Worm (Caenorhabditis elegans) whole organism, L1 larva: ENCODE results near the gene R04B3.1.
A peak's percentile ranks its signal among the peaks of the same experiment; 100 is the strongest.

Source experiments
- ama-1 ChIP-seq: fragments of 150-350 bp; optimal IDR thresholded peaks from 2 replicates; lab custom pipeline; 2014
- egl-27 ChIP-seq, 2 experiments: fragments of 150-350 bp in 1 of 2; sonication (generic microtip); optimal IDR thresholded peaks; 3 replicates each; lab custom pipeline; 2017 to 2018; ENCODE audit warnings: missing biosample characterization in 2 of 2, missing genetic modification characterization in 2 of 2, missing genetic modification reagents in 2 of 2
- ets-5 ChIP-seq: fragments of 200-800 bp; sonication (Bioruptor generic); IDR thresholded peaks from 2 replicates; pipeline ENCODE4 v1.3.6; 2022; ENCODE audit warnings: missing genetic modification characterization, missing compliant biosample characterization
- fkh-10 ChIP-seq: sonication (generic microtip); optimal IDR thresholded peaks from 2 replicates; lab custom pipeline; 2017; ENCODE audit warnings: missing biosample characterization, missing genetic modification reagents, missing genetic modification characterization
- fkh-4 ChIP-seq: sonication (generic microtip); optimal IDR thresholded peaks from 2 replicates; lab custom pipeline; 2016; ENCODE audit warnings: missing compliant biosample characterization, missing genetic modification characterization, borderline replicate concordance
- fkh-8 ChIP-seq: sonication (generic microtip); optimal IDR thresholded peaks from 2 replicates; lab custom pipeline; 2016; ENCODE audit warnings: mild to moderate bottlenecking, missing genetic modification characterization, missing compliant biosample characterization
- lin-13 ChIP-seq: fragments of 150-350 bp; optimal IDR thresholded peaks from 2 replicates; lab custom pipeline; 2014; ENCODE audit warnings: missing biosample characterization, missing genetic modification reagents, missing genetic modification characterization
- lir-3 ChIP-seq: sonication (generic microtip); optimal IDR thresholded peaks from 2 replicates; lab custom pipeline; 2016; ENCODE audit warnings: mild to moderate bottlenecking, missing genetic modification characterization, moderate library complexity, missing compliant biosample characterization; ENCODE audit not compliant: poor library complexity
- lsy-2 ChIP-seq, 2 experiments: fragments of 150-350 bp; optimal IDR thresholded peaks; 2 replicates each; lab custom pipeline; 2014; ENCODE audit warnings: missing biosample characterization in 2 of 2, missing genetic modification characterization in 2 of 2
- mep-1 ChIP-seq: fragments of 150-350 bp; optimal IDR thresholded peaks from 2 replicates; lab custom pipeline; 2014; ENCODE audit warnings: missing biosample characterization, missing genetic modification characterization
- unc-62 ChIP-seq: fragments of 150-350 bp; optimal IDR thresholded peaks from 2 replicates; lab custom pipeline; 2014; ENCODE audit warnings: missing biosample characterization, missing genetic modification reagents, missing genetic modification characterization
- zag-1 ChIP-seq: fragments of 150-350 bp; optimal IDR thresholded peaks from 2 replicates; lab custom pipeline; 2014; ENCODE audit warnings: missing biosample characterization, missing genetic modification characterization
- ztf-11 ChIP-seq, 2 experiments: sonication (generic microtip); optimal IDR thresholded peaks; 2 replicates each; lab custom pipeline; 2016 to 2017; ENCODE audit warnings: missing genetic modification characterization in 2 of 2, missing biosample characterization in 1 of 2, missing compliant biosample characterization in 1 of 2

DNA sequence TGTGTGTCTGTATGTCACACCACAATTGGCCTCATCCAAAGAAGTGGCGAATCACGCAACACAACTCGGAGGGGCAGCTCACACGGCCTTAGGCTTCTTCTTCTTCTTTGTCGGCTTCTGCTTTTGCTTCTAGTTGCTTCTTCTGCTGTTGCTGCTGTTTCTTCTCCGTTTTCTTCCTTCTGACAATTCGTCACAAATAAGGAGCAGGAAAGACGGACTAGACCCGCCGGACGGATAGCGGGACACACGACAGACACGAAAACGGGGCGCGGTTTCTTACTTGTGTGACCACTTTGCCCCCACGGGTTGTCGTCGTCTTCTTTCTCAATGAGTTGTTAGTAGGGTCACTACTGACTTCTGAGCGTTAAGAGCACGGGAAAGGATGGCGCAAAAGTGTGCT is 15.1 kb downstream of the R04B3.1 start:
- TF ChIP-seq lir-3 = no peak
- peak; percentile 49 for TF ChIP-seq fkh-10 (GFP tag; lab: Kevin White, UChicago)
- no peak for TF ChIP-seq fkh-8 (tag; lab: Kevin White, UChicago)
- TF ChIP-seq ets-5 (GFP tag; lab: Robert Waterston, UW) = no peak
- TF ChIP-seq mep-1 (tag; lab: Kevin White, UChicago) = no peak
- no peak for TF ChIP-seq unc-62 (GFP tag; lab: Kevin White, UChicago)
- TF ChIP-seq egl-27 (tag; optimal IDR thresholded peaks at IDR 0.05; lab: Kevin White, UChicago) = no peak
- no peak for TF ChIP-seq ama-1
- no peak for TF ChIP-seq fkh-4 (tag; lab: Kevin White, UChicago)
- TF ChIP-seq lin-13 = no peak
- no peak for TF ChIP-seq zag-1 (tag; lab: Kevin White, UChicago)
- TF ChIP-seq ztf-11 (tag; optimal IDR thresholded peaks at IDR 0.05; lab: Kevin White, UChicago) = no peak
- TF ChIP-seq lsy-2 (tag; optimal IDR thresholded peaks at IDR 0.05; lab: Kevin White, UChicago) = no peak
